Fruit fly (Drosophila melanogaster): ENCODE results near the gene escl.

Gene escl

DNA sequence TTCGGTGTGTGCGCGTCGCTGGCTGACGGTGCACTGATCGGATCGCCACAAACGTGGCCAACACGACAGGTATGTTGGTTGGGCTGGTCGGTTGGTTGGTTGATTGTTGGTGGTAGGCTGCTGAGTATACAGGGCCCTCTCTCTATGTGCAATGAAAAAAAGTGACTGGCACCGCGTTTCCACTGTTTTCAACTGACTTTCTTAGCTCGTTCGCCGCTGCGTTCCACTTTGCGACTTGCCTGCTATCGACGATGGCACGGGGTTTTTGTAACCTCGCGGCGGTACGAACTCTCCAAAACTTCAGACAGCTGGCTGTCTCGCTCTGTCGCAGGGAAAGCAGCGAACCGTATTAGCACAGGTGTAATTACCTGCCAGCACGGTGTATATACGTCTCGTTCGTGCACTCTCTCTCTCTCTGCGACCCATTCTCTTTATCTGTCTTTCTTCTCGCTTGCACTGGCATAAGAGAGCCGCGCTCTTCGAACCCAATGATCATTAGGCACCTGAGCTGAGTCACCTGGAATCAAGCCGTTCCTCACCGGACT, 19.8 kb upstream of the escl start (continued):
- no peak for TF ChIP-seq gfzf (GFP tag; optimal IDR thresholded peaks at IDR 0.05)
- 0 out of 3 replicates have a peak, but pooled peaks have one; percentile 39 for TF ChIP-seq HLH4C (GFP tag; IDR thresholded peaks at IDR 0.05; ENCODE audit: partially characterized antibody)
- no peak for TF ChIP-seq nerfin-2 (GFP tag; IDR thresholded peaks at IDR 0.05; ENCODE audit: partially characterized antibody)
- peak; percentile 72 for TF ChIP-seq oc (tag; optimal IDR thresholded peaks at IDR 0.05)
- 0 out of 3 replicates have a peak, but pooled peaks have one; percentile 51 for TF ChIP-seq CG11456 (GFP tag; IDR thresholded peaks at IDR 0.05)
- peak; percentile 54; the same call in 1 of the 2 replicates for TF ChIP-seq GATAe (GFP tag; conservative IDR thresholded peaks at IDR 0.05)
- TF ChIP-seq Ets65A (GFP tag), result no peak
- peak; percentile 62 for TF ChIP-seq lab (GFP tag; optimal IDR thresholded peaks at IDR 0.05)
- peak; percentile 48 for TF ChIP-seq crol (GFP tag; IDR thresholded peaks at IDR 0.05)
- TF ChIP-seq Vsx1 (GFP tag; optimal IDR thresholded peaks at IDR 0.05), result peak; percentile 98
- TF ChIP-seq croc (GFP tag; conservative IDR thresholded peaks at IDR 0.05), result no peak
- TF ChIP-seq CG4707 (GFP tag; optimal IDR thresholded peaks at IDR 0.05), result no peak
- TF ChIP-seq nau (GFP tag; optimal IDR thresholded peaks at IDR 0.05), result no peak
- TF ChIP-seq CG1024 (GFP tag; IDR thresholded peaks at IDR 0.05), result peak; percentile 25; the same call in 1 of the 2 replicates
- TF ChIP-seq CG34422 (GFP tag; IDR thresholded peaks at IDR 0.05), result peak; percentile 44; the same call in 1 of the 3 replicates
- 0 out of 3 replicates have a peak, but pooled peaks have one; percentile 30 for TF ChIP-seq Opbp (GFP tag; IDR thresholded peaks at IDR 0.05; ENCODE audit: partially characterized antibody)
- no peak for TF ChIP-seq slou (GFP tag; optimal IDR thresholded peaks at IDR 0.05)
- no peak for TF ChIP-seq CG6813 (GFP tag; optimal IDR thresholded peaks at IDR 0.05)
- no peak for TF ChIP-seq Fer2 (tag; optimal IDR thresholded peaks at IDR 0.05)
- no peak for TF ChIP-seq ssp (GFP tag; IDR thresholded peaks at IDR 0.05)
- TF ChIP-seq sc (optimal IDR thresholded peaks at IDR 0.05), result no peak
- TF ChIP-seq sc (GFP tag; optimal IDR thresholded peaks at IDR 0.05), result peak; percentile 19
- TF ChIP-seq z (GFP tag; IDR thresholded peaks at IDR 0.05), result no peak
- TF ChIP-seq Lpt (GFP tag; optimal IDR thresholded peaks at IDR 0.05), result no peak
- TF ChIP-seq CG34376 (GFP tag; optimal IDR thresholded peaks at IDR 0.05), result peak; percentile 25
- no peak for TF ChIP-seq CG9437 (GFP tag; optimal IDR thresholded peaks at IDR 0.05)
- TF ChIP-seq CG15479 (GFP tag; optimal IDR thresholded peaks at IDR 0.05), result peak; percentile 43
- no peak for TF ChIP-seq CG8765 (GFP tag; IDR thresholded peaks at IDR 0.05)
- TF ChIP-seq bsh (GFP tag; optimal IDR thresholded peaks at IDR 0.05), result no peak
- TF ChIP-seq CG14014 (GFP tag; IDR thresholded peaks at IDR 0.05), result peak; percentile 39; the same call in 1 of the 2 replicates
- TF ChIP-seq CG10654 (GFP tag; optimal IDR thresholded peaks at IDR 0.05), result no peak
- no peak for TF ChIP-seq BtbVII (GFP tag; optimal IDR thresholded peaks at IDR 0.05)
- TF ChIP-seq CG16813 (GFP tag; IDR thresholded peaks at IDR 0.05; ENCODE audit: partially characterized antibody), result peak; percentile 27; the same call in 1 of the 3 replicates
- no peak; the same call in 1 of the 2 replicates for TF ChIP-seq inv (GFP tag; IDR thresholded peaks at IDR 0.05; ENCODE audit: partially characterized antibody)
- TF ChIP-seq Sry-δ (GFP tag; optimal IDR thresholded peaks at IDR 0.05), result no peak
- peak; percentile 64 for TF ChIP-seq abd-A (tag; optimal IDR thresholded peaks at IDR 0.05)
- TF ChIP-seq otp (GFP tag; IDR thresholded peaks at IDR 0.05), result no peak; the same call in 1 of the 3 replicates
- TF ChIP-seq Xbp1 (GFP tag; optimal IDR thresholded peaks at IDR 0.05), result no peak
- no peak for TF ChIP-seq CG6272 (GFP tag; IDR thresholded peaks at IDR 0.05)
- TF ChIP-seq her (GFP tag; optimal IDR thresholded peaks at IDR 0.05), result peak; percentile 32
- 0 out of 2 replicates have a peak, but pooled peaks have one; percentile 34 for TF ChIP-seq Ptx1 (GFP tag; IDR thresholded peaks at IDR 0.05)
- TF ChIP-seq tna (GFP tag; IDR thresholded peaks at IDR 0.05; ENCODE audit: partially characterized antibody), result no peak
- TF ChIP-seq dmrt99B (tag; optimal IDR thresholded peaks at IDR 0.05), result peak; percentile 8
- TF ChIP-seq CG3726 (GFP tag; IDR thresholded peaks at IDR 0.05), result peak; percentile 66; the same call in 1 of the 3 replicates
- peak; percentile 44 for TF ChIP-seq CG13894 (tag; optimal IDR thresholded peaks at IDR 0.05)
- TF ChIP-seq CG2129 (GFP tag; IDR thresholded peaks at IDR 0.05; ENCODE audit: partially characterized antibody), result no peak
- peak; percentile 45 for TF ChIP-seq Scr (GFP tag; IDR thresholded peaks at IDR 0.05; ENCODE audit: partially characterized antibody)
- TF ChIP-seq crp (GFP tag; optimal IDR thresholded peaks at IDR 0.05), result no peak

Measured in whole organism, embryonic.